Worm (Caenorhabditis elegans) whole organism, L1 larva: ENCODE results near the gene B0034.1.
A peak's percentile ranks its signal among the peaks of the same experiment; 100 is the strongest.

Experiments used
- C16A3.4 ChIP-seq: fragments of 150-350 bp; optimal IDR thresholded peaks from 2 replicates; lab custom pipeline; 2014; ENCODE audit warnings: missing biosample characterization, missing genetic modification characterization
- Y116A8C.19 ChIP-seq: sonication (generic microtip); optimal IDR thresholded peaks from 2 replicates; lab custom pipeline; 2016; ENCODE audit warnings: missing compliant biosample characterization, missing genetic modification characterization, borderline replicate concordance
- ceh-82 ChIP-seq, 3 experiments: fragments of 150-350 bp in 1 of 3; sonication (generic microtip) in 2 of 3; optimal IDR thresholded peaks; 2 replicates each; lab custom pipeline; 2014 to 2017; ENCODE audit warnings: missing biosample characterization in 3 of 3, missing genetic modification characterization in 3 of 3
- ceh-88 ChIP-seq: fragments of 200-800 bp; sonication (Bioruptor generic); IDR thresholded peaks from 2 replicates; pipeline ENCODE4 v1.3.6; 2022; ENCODE audit warnings: missing genetic modification characterization, missing compliant biosample characterization
- ceh-90 ChIP-seq: sonication (generic microtip); optimal IDR thresholded peaks from 2 replicates; lab custom pipeline; 2016; ENCODE audit warnings: missing genetic modification characterization, missing compliant biosample characterization
- ces-1 ChIP-seq: fragments of 150-350 bp; optimal IDR thresholded peaks from 2 replicates; lab custom pipeline; 2014; ENCODE audit warnings: missing biosample characterization, missing genetic modification reagents, missing genetic modification characterization
- efl-1 ChIP-seq, 4 experiments: fragments of 150-350 bp; optimal IDR thresholded peaks in 3 of 4; peaks in 1 of 4; 1 replicate in 1 of 4; 2 replicates in 3 of 4; lab custom pipeline; 2014; ENCODE audit warnings: missing biosample characterization in 2 of 4, missing genetic modification characterization in 2 of 4, missing genetic modification reagents in 2 of 4
- efl-3 ChIP-seq: fragments of 200-800 bp; sonication (Bioruptor generic); optimal IDR thresholded peaks from 2 replicates; lab custom pipeline; 2018; ENCODE audit warnings: mild to moderate bottlenecking, missing genetic modification characterization, missing compliant biosample characterization
- egl-13 ChIP-seq: sonication (generic microtip); optimal IDR thresholded peaks from 2 replicates; lab custom pipeline; 2016; ENCODE audit warnings: missing genotype, missing genetic modification reagents, missing genetic modification characterization, missing compliant biosample characterization
- elt-2 ChIP-seq: sonication (generic microtip); optimal IDR thresholded peaks from 2 replicates; lab custom pipeline; 2016; ENCODE audit warnings: missing genetic modification characterization, mild to moderate bottlenecking, inconsistent platforms, missing compliant biosample characterization, missing genetic modification reagents
- fkh-10 ChIP-seq: sonication (generic microtip); optimal IDR thresholded peaks from 2 replicates; lab custom pipeline; 2017; ENCODE audit warnings: missing biosample characterization, missing genetic modification reagents, missing genetic modification characterization
- fkh-8 ChIP-seq: sonication (generic microtip); optimal IDR thresholded peaks from 2 replicates; lab custom pipeline; 2016; ENCODE audit warnings: mild to moderate bottlenecking, missing genetic modification characterization, missing compliant biosample characterization
- isw-1 ChIP-seq: fragments of 200-800 bp; sonication (Bioruptor generic); IDR thresholded peaks from 2 replicates; pipeline ENCODE4 v1.3.6; 2022; ENCODE audit warnings: missing genetic modification characterization, missing compliant biosample characterization
- jun-1 ChIP-seq: fragments of 150-350 bp; optimal IDR thresholded peaks from 2 replicates; lab custom pipeline; 2014; ENCODE audit warnings: missing biosample characterization, missing genetic modification reagents, missing genetic modification characterization
- lin-13 ChIP-seq: fragments of 150-350 bp; optimal IDR thresholded peaks from 2 replicates; lab custom pipeline; 2014; ENCODE audit warnings: missing biosample characterization, missing genetic modification reagents, missing genetic modification characterization
- lin-14 ChIP-seq: fragments of 200-800 bp; sonication (Bioruptor generic); optimal IDR thresholded peaks from 2 replicates; lab custom pipeline; 2018; ENCODE audit warnings: mild to moderate bottlenecking, missing genetic modification characterization, moderate library complexity, missing compliant biosample characterization
- lin-35 ChIP-seq, 2 experiments: fragments of 150-350 bp; optimal IDR thresholded peaks; 2 replicates each; lab custom pipeline; 2014; ENCODE audit warnings: missing biosample characterization in 2 of 2, missing genetic modification characterization in 2 of 2, missing genetic modification reagents in 2 of 2
- lir-3 ChIP-seq: sonication (generic microtip); optimal IDR thresholded peaks from 2 replicates; lab custom pipeline; 2016; ENCODE audit warnings: mild to moderate bottlenecking, missing genetic modification characterization, moderate library complexity, missing compliant biosample characterization; ENCODE audit not compliant: poor library complexity
- lsy-2 ChIP-seq, 2 experiments: fragments of 150-350 bp; optimal IDR thresholded peaks; 2 replicates each; lab custom pipeline; 2014; ENCODE audit warnings: missing biosample characterization in 2 of 2, missing genetic modification characterization in 2 of 2
- mab-9 ChIP-seq: fragments of 200-800 bp; sonication (Bioruptor generic); IDR thresholded peaks from 2 replicates; pipeline ENCODE4 v1.3.6; 2022; ENCODE audit warnings: missing genetic modification reagents, missing genetic modification characterization, missing compliant biosample characterization
- mdl-1 ChIP-seq, 2 experiments: fragments of 150-350 bp; optimal IDR thresholded peaks; 2 replicates each; lab custom pipeline; 2014 to 2017; ENCODE audit warnings: missing biosample characterization in 2 of 2, missing genetic modification characterization in 2 of 2, inconsistent platforms in 1 of 2
- nhr-11 ChIP-seq: fragments of 150-350 bp; optimal IDR thresholded peaks from 2 replicates; lab custom pipeline; 2014; ENCODE audit warnings: missing biosample characterization, missing genetic modification characterization
- nhr-12 ChIP-seq: sonication (generic microtip); optimal IDR thresholded peaks from 2 replicates; lab custom pipeline; 2017; ENCODE audit warnings: missing biosample characterization, missing genetic modification characterization
- nhr-19 ChIP-seq: fragments of 200-800 bp; sonication (Bioruptor generic); conservative IDR thresholded peaks from 2 replicates; pipeline ENCODE4 v1.3.6; 2022; ENCODE audit warnings: missing genetic modification characterization, missing compliant biosample characterization
- nhr-237 ChIP-seq: fragments of 150-350 bp; optimal IDR thresholded peaks from 2 replicates; lab custom pipeline; 2014; ENCODE audit warnings: missing biosample characterization, missing genetic modification characterization
- nhr-47 ChIP-seq: sonication (generic microtip); optimal IDR thresholded peaks from 2 replicates; lab custom pipeline; 2016; ENCODE audit warnings: mild to moderate bottlenecking, missing genetic modification characterization, moderate library complexity, missing compliant biosample characterization
- nhr-71 ChIP-seq: sonication (generic microtip); optimal IDR thresholded peaks from 2 replicates; lab custom pipeline; 2016; ENCODE audit warnings: mild to moderate bottlenecking, missing genetic modification characterization, moderate library complexity, missing compliant biosample characterization
- nhr-76 ChIP-seq: sonication (generic microtip); optimal IDR thresholded peaks from 2 replicates; lab custom pipeline; 2017; ENCODE audit warnings: missing biosample characterization, missing genetic modification characterization
- nhr-77 ChIP-seq: fragments of 150-350 bp; optimal IDR thresholded peaks from 2 replicates; lab custom pipeline; 2014; ENCODE audit warnings: missing biosample characterization, missing genetic modification characterization
- nhr-90 ChIP-seq: sonication (generic microtip); optimal IDR thresholded peaks from 2 replicates; lab custom pipeline; 2016; ENCODE audit warnings: mild to moderate bottlenecking, missing genetic modification characterization, missing compliant biosample characterization; ENCODE audit not compliant: poor library complexity
- pax-3 ChIP-seq: fragments of 200-800 bp; sonication (Bioruptor generic); optimal IDR thresholded peaks from 2 replicates; lab custom pipeline; 2018; ENCODE audit warnings: mild to moderate bottlenecking, missing genetic modification characterization, moderate library complexity, missing compliant biosample characterization
- skn-1 ChIP-seq: fragments of 150-350 bp; optimal IDR thresholded peaks from 2 replicates; lab custom pipeline; 2014; ENCODE audit warnings: missing biosample characterization, missing genetic modification characterization
- snpc-4 ChIP-seq: fragments of 150-350 bp; optimal IDR thresholded peaks from 2 replicates; lab custom pipeline; 2014; ENCODE audit warnings: missing biosample characterization, missing genetic modification characterization
- snu-23 ChIP-seq: sonication (generic microtip); optimal IDR thresholded peaks from 2 replicates; lab custom pipeline; 2016; ENCODE audit warnings: missing genetic modification characterization, missing compliant biosample characterization
- sox-4 ChIP-seq: sonication (generic microtip); optimal IDR thresholded peaks from 2 replicates; lab custom pipeline; 2016; ENCODE audit warnings: missing genetic modification characterization, missing compliant biosample characterization
- sptf-1 ChIP-seq: fragments of 150-350 bp; optimal IDR thresholded peaks from 2 replicates; lab custom pipeline; 2014; ENCODE audit warnings: missing biosample characterization, missing genetic modification characterization
- swsn-7 ChIP-seq: sonication (generic microtip); optimal IDR thresholded peaks from 2 replicates; lab custom pipeline; 2016; ENCODE audit warnings: missing genetic modification characterization, missing compliant biosample characterization
- tbx-2 ChIP-seq: sonication (generic microtip); optimal IDR thresholded peaks from 2 replicates; lab custom pipeline; 2016; ENCODE audit warnings: missing genetic modification characterization, missing compliant biosample characterization
- tlp-1 ChIP-seq: fragments of 150-350 bp; optimal IDR thresholded peaks from 2 replicates; lab custom pipeline; 2014; ENCODE audit warnings: missing biosample characterization, missing genetic modification characterization
- unc-130 ChIP-seq: fragments of 150-350 bp; optimal IDR thresholded peaks from 2 replicates; lab custom pipeline; 2017; ENCODE audit warnings: missing biosample characterization, missing genetic modification characterization, inconsistent platforms
- unc-30 ChIP-seq: sonication (generic microtip); optimal IDR thresholded peaks from 2 replicates; lab custom pipeline; 2017; ENCODE audit warnings: missing biosample characterization, missing genetic modification characterization
- unc-86 ChIP-seq: sonication (generic microtip); optimal IDR thresholded peaks from 2 replicates; lab custom pipeline; 2016; ENCODE audit warnings: missing genetic modification characterization, missing compliant biosample characterization
- unc-98 ChIP-seq: fragments of 200-800 bp; sonication (Bioruptor generic); IDR thresholded peaks from 2 replicates; pipeline ENCODE4 v1.3.6; 2022; ENCODE audit warnings: missing genetic modification characterization, missing compliant biosample characterization
- vab-15 ChIP-seq: sonication (generic microtip); optimal IDR thresholded peaks from 2 replicates; lab custom pipeline; 2017; ENCODE audit warnings: missing genotype, mild to moderate bottlenecking, missing genetic modification characterization, missing compliant biosample characterization
- zag-1 ChIP-seq: fragments of 150-350 bp; optimal IDR thresholded peaks from 2 replicates; lab custom pipeline; 2014; ENCODE audit warnings: missing biosample characterization, missing genetic modification characterization
- zip-4 ChIP-seq: fragments of 200-800 bp; sonication (Bioruptor generic); optimal IDR thresholded peaks from 2 replicates; lab custom pipeline; 2018; ENCODE audit warnings: mild to moderate bottlenecking, missing genetic modification characterization, moderate library complexity, missing compliant biosample characterization
- ztf-11 ChIP-seq, 2 experiments: sonication (generic microtip); optimal IDR thresholded peaks; 2 replicates each; lab custom pipeline; 2016 to 2017; ENCODE audit warnings: missing genetic modification characterization in 2 of 2, missing biosample characterization in 1 of 2, missing compliant biosample characterization in 1 of 2

Gene B0034.1

DNA sequence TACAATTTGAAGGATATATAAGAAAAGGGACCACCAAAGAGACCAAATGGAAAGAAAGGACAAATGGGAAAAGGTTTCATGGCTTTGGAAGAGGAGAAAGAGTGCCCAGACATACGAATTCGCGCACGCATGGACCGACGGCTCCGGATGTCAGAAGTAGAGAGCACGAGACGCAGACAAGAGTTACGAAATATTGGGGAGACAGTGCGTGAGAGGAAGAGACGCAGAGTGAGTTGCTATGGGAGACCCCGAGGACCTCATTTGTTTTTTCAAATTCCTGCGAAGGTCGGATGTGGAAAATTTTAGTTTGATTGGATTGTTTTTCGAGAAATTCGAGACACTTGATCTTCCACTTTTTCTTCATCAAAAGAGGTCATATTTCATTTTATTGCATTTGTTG lies 1.5 kb upstream of the B0034.1 start:
- TF ChIP-seq unc-30 (tag; lab: Kevin White, UChicago) (no peak), nhr-12 (no peak), snu-23 (no peak), elt-2 (tag; lab: Kevin White, UChicago) (no peak), lsy-2 (tag; optimal IDR thresholded peaks at IDR 0.05; lab: Kevin White, UChicago) (peak in 1 of 2 experiments; percentile 37), unc-86 (tag; lab: Kevin White, UChicago) (peak; percentile 48), sptf-1 (tag; lab: Kevin White, UChicago) (no peak), lir-3 (no peak), nhr-90 (tag; lab: Kevin White, UChicago) (no peak), zag-1 (tag; lab: Kevin White, UChicago) (no peak), fkh-10 (peak; percentile 13), ztf-11 (tag; optimal IDR thresholded peaks at IDR 0.05; lab: Kevin White, UChicago) (no peak), nhr-11 (tag; lab: Kevin White, UChicago) (no peak), tlp-1 (tag; lab: Kevin White, UChicago) (no peak), snpc-4 (tag; lab: Kevin White, UChicago) (peak; percentile 55), skn-1 (tag; lab: Kevin White, UChicago) (peak; percentile 53), mdl-1 (tag; optimal IDR thresholded peaks at IDR 0.05; lab: Kevin White, UChicago) (no peak), efl-3 (GFP tag; lab: Kevin White, UChicago) (no peak), nhr-76 (no peak), swsn-7 (tag; lab: Kevin White, UChicago) (peak; percentile 30), ceh-90 (tag; lab: Kevin White, UChicago) (no peak), C16A3.4 (tag; lab: Kevin White, UChicago) (no peak), sox-4 (tag; lab: Kevin White, UChicago) (no peak), vab-15 (tag; lab: Kevin White, UChicago) (no peak), isw-1 (GFP tag; lab: Robert Waterston, UW) (peak; percentile 57), lin-13 (GFP tag; lab: Kevin White, UChicago) (no peak), nhr-71 (peak; percentile 64), tbx-2 (tag; lab: Kevin White, UChicago) (peak; percentile 35), lin-35 (GFP tag; optimal IDR thresholded peaks at IDR 0.05; lab: Kevin White, UChicago) (peak in 1 of 2 experiments; percentile 5), pax-3 (tag; lab: Kevin White, UChicago) (no peak), unc-130 (tag; lab: Kevin White, UChicago) (no peak), ceh-82 (tag; optimal IDR thresholded peaks at IDR 0.05; lab: Kevin White, UChicago) (peak; percentile 23 to 73 (median 51)), Y116A8C.19 (tag; lab: Kevin White, UChicago) (no peak), lin-14 (peak; percentile 73), unc-98 (GFP tag; lab: Robert Waterston, UW) (no peak), efl-1 (optimal IDR thresholded peaks at IDR 0.05; lab: Kevin White, UChicago) (peak; percentile 20 to 53), efl-1 (GFP tag; optimal IDR thresholded peaks at IDR 0.05 in 1 of 2; lab: Kevin White, UChicago) (peak in 1 of 2 experiments; percentile 80), nhr-237 (tag; lab: Kevin White, UChicago) (no peak), jun-1 (tag; lab: Kevin White, UChicago) (no peak), nhr-19 (GFP tag; lab: Robert Waterston, UW) (no peak), zip-4 (GFP tag; lab: Kevin White, UChicago) (peak; percentile 74), egl-13 (tag; lab: Kevin White, UChicago) (peak; percentile 20), nhr-47 (peak; percentile 59), ceh-88 (GFP tag; lab: Robert Waterston, UW) (no peak), ces-1 (GFP tag; lab: Kevin White, UChicago) (no peak), nhr-77 (tag; lab: Kevin White, UChicago) (no peak), fkh-8 (tag; lab: Kevin White, UChicago) (peak; percentile 93), mab-9 (GFP tag; lab: Robert Waterston, UW) (no peak)
